Worm (Caenorhabditis elegans): ENCODE results near the gene ZK856.18.

DNA sequence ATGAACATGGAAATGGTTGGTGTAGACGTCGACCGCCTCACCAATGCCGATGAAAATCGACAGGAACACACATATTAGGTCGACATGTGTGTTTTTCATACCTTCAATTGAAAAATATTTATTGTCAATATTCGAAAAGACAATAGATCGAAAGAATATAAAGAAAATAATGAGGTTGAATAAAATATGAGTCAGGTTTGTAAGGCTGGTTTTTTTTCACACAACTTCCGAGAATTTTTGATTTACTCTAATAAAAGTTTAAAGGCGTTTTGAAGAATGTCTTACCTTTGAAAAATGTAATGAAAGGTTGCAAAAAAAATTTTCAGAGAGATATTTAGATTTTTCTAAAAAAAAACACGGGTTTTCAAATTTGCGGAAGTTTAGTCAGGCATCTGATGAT is 12.2 kb downstream of the ZK856.18 start, which contains the start of gene egl-3:
- no peak for TF ChIP-seq lsy-2 (tag; optimal IDR thresholded peaks at IDR 0.05)
- TF ChIP-seq T20F7.1 (GFP tag; optimal IDR thresholded peaks at IDR 0.05), result no peak

Data from whole organism, L4 larva.